Fruit fly (Drosophila melanogaster) whole organism, embryonic: ENCODE data around the gene Mco1.
A peak's percentile ranks its signal among the peaks of the same experiment; 100 is the strongest.

Source experiments
- BtbVII ChIP-seq: fragments of 200-800 bp; sonication (Bioruptor generic); optimal IDR thresholded peaks from 3 replicates; lab custom pipeline; 2017; ENCODE audit warnings: missing biosample characterization, mild to moderate bottlenecking, missing genetic modification characterization
- Bteb2 ChIP-seq: fragments of 200-800 bp; sonication (Bioruptor generic); optimal IDR thresholded peaks from 2 replicates; lab custom pipeline; 2016; ENCODE audit warnings: missing biosample characterization, missing genetic modification characterization
- CG11398 ChIP-seq: fragments of 200-800 bp; sonication (Bioruptor generic); optimal IDR thresholded peaks from 2 replicates; lab custom pipeline; 2016; ENCODE audit warnings: missing biosample characterization, missing genetic modification characterization
- CG12071 ChIP-seq: fragments of 200-800 bp; sonication (Bioruptor generic); optimal IDR thresholded peaks from 3 replicates; lab custom pipeline; 2018; ENCODE audit warnings: missing biosample characterization, mild to moderate bottlenecking, missing genetic modification characterization
- CG16863 ChIP-seq: fragments of 200-800 bp; sonication (Bioruptor generic); optimal IDR thresholded peaks from 3 replicates; lab custom pipeline; 2016; ENCODE audit warnings: missing biosample characterization, missing genetic modification characterization
- CG17186 ChIP-seq: fragments of 200-800 bp; sonication (Bioruptor generic); optimal IDR thresholded peaks from 3 replicates; lab custom pipeline; 2017; ENCODE audit warnings: missing biosample characterization, missing genetic modification reagents, missing genetic modification characterization
- CG17568 ChIP-seq: fragments of 200-800 bp; sonication (Bioruptor generic); optimal IDR thresholded peaks from 2 replicates; lab custom pipeline; 2018; ENCODE audit warnings: missing biosample characterization, mild to moderate bottlenecking, missing genetic modification characterization, moderate library complexity
- CG1832 ChIP-seq: fragments of 200-800 bp; sonication (Bioruptor generic); optimal IDR thresholded peaks from 2 replicates; lab custom pipeline; 2017; ENCODE audit warnings: missing biosample characterization, mild to moderate bottlenecking, missing genetic modification characterization, inconsistent platforms
- CG5245 ChIP-seq: fragments of 200-800 bp; sonication (Bioruptor generic); optimal IDR thresholded peaks from 3 replicates; lab custom pipeline; 2016; ENCODE audit warnings: missing biosample characterization, missing genetic modification characterization
- CG7357 ChIP-seq: fragments of 200-800 bp; sonication (Bioruptor generic); IDR thresholded peaks from 3 replicates; pipeline ENCODE4 v1.3.6; 2022; ENCODE audit warnings: missing biosample characterization, missing genetic modification characterization
- CG7745 ChIP-seq: fragments of 200-800 bp; sonication (Bioruptor generic); optimal IDR thresholded peaks from 2 replicates; lab custom pipeline; 2018; ENCODE audit warnings: missing biosample characterization, mild to moderate bottlenecking, missing genetic modification characterization, moderate library complexity
- Chrac-16 ChIP-seq: fragments of 200-800 bp; sonication (Bioruptor generic); optimal IDR thresholded peaks from 3 replicates; lab custom pipeline; 2016; ENCODE audit warnings: missing biosample characterization, missing genetic modification characterization
- D ChIP-seq, 2 experiments: fragments of 200-800 bp in 1 of 2; fragments of >200 bp in 1 of 2; sonication (Bioruptor generic) in 1 of 2; optimal IDR thresholded peaks; 2 replicates in 1 of 2; 3 replicates in 1 of 2; lab custom pipeline; 2017; ENCODE audit warnings: mild to moderate bottlenecking in 1 of 2, missing biosample characterization in 1 of 2, missing genetic modification characterization in 1 of 2, missing genetic modification reagents in 1 of 2
- Dp ChIP-seq: fragments of 200-800 bp; sonication (Bioruptor generic); optimal IDR thresholded peaks from 2 replicates; lab custom pipeline; 2018; ENCODE audit warnings: missing biosample characterization, mild to moderate bottlenecking, missing genetic modification characterization, moderate library complexity
- Elba2 ChIP-seq: fragments of 200-800 bp; sonication (Bioruptor generic); optimal IDR thresholded peaks from 3 replicates; lab custom pipeline; 2016; ENCODE audit warnings: missing biosample characterization, missing genetic modification characterization
- Lhr ChIP-seq: fragments of 200-800 bp; sonication (Bioruptor generic); optimal IDR thresholded peaks from 3 replicates; lab custom pipeline; 2017; ENCODE audit warnings: mild to moderate bottlenecking, missing biosample characterization, missing genetic modification reagents, missing genetic modification characterization
- Lim3 ChIP-seq: fragments of 200-800 bp; sonication (Bioruptor generic); IDR thresholded peaks from 2 replicates; pipeline ENCODE4 v1.3.6; 2022; ENCODE audit warnings: missing biosample characterization, missing genetic modification characterization
- Lpt ChIP-seq: fragments of >200 bp; optimal IDR thresholded peaks from 2 replicates; lab custom pipeline; 2018; ENCODE audit warnings: missing biosample characterization, missing genetic modification characterization
- MBD-R2 ChIP-seq: fragments of 200-800 bp; sonication (Bioruptor generic); IDR thresholded peaks from 2 replicates; pipeline ENCODE4 v1.3.6; 2022; ENCODE audit warnings: missing biosample characterization, missing genetic modification characterization
- Oli ChIP-seq: fragments of 200-800 bp; sonication (Bioruptor generic); optimal IDR thresholded peaks from 2 replicates; lab custom pipeline; 2018; ENCODE audit warnings: missing biosample characterization, mild to moderate bottlenecking, missing genetic modification characterization, moderate library complexity
- Rfx ChIP-seq: fragments of 200-800 bp; sonication (Bioruptor generic); IDR thresholded peaks from 2 replicates; pipeline ENCODE4 v1.3.6; 2022; ENCODE audit warnings: missing biosample characterization, missing genetic modification characterization
- Rx ChIP-seq: fragments of 200-800 bp; sonication (Bioruptor generic); IDR thresholded peaks from 2 replicates; pipeline ENCODE4 v1.3.6; 2022; ENCODE audit warnings: missing biosample characterization, missing genetic modification characterization
- Sry-δ ChIP-seq: fragments of 200-800 bp; sonication (Bioruptor generic); optimal IDR thresholded peaks from 2 replicates; lab custom pipeline; 2016; ENCODE audit warnings: missing biosample characterization, missing genetic modification characterization
- Stat92E ChIP-seq, 3 experiments: fragments of >200 bp in 2 of 3; fragments of 200-800 bp in 1 of 3; sonication (Bioruptor generic) in 1 of 3; optimal IDR thresholded peaks; 2 replicates each; lab custom pipeline; 2017 to 2019; ENCODE audit warnings: missing biosample characterization in 3 of 3, missing genetic modification characterization in 3 of 3, mild to moderate bottlenecking in 1 of 3, moderate library complexity in 1 of 3
- YL-1 ChIP-seq: fragments of 200-800 bp; sonication (Bioruptor generic); optimal IDR thresholded peaks from 3 replicates; lab custom pipeline; 2017; ENCODE audit warnings: missing biosample characterization, mild to moderate bottlenecking, missing genetic modification characterization
- ash1 ChIP-seq: fragments of 200-800 bp; sonication (Bioruptor generic); optimal IDR thresholded peaks from 2 replicates; lab custom pipeline; 2018; ENCODE audit warnings: missing biosample characterization, mild to moderate bottlenecking, missing genetic modification characterization
- crc ChIP-seq: fragments of 200-800 bp; sonication (Bioruptor generic); optimal IDR thresholded peaks from 2 replicates; lab custom pipeline; 2016; ENCODE audit warnings: missing biosample characterization, missing genetic modification characterization
- dpn ChIP-seq, 2 experiments: fragments of 200-800 bp; sonication (Bioruptor generic); optimal IDR thresholded peaks; 3 replicates each; lab custom pipeline; 2016; ENCODE audit warnings: missing biosample characterization in 2 of 2, missing genetic modification characterization in 2 of 2
- ken ChIP-seq: fragments of 200-800 bp; sonication (Bioruptor generic); IDR thresholded peaks from 3 replicates; pipeline ENCODE4 v1.3.6; 2022; ENCODE audit warnings: missing biosample characterization, missing genetic modification characterization
- knrl ChIP-seq: fragments of 200-800 bp; sonication (Bioruptor generic); IDR thresholded peaks from 3 replicates; pipeline ENCODE4 v1.3.6; 2022; ENCODE audit warnings: missing biosample characterization, missing genetic modification characterization; ENCODE audit not compliant: partially characterized antibody
- lmd ChIP-seq: fragments of 200-800 bp; sonication (Bioruptor generic); IDR thresholded peaks from 2 replicates; pipeline ENCODE4 v1.3.6; 2022; ENCODE audit warnings: missing biosample characterization, missing genetic modification characterization
- nerfin-1 ChIP-seq: fragments of 200-800 bp; sonication (Bioruptor generic); optimal IDR thresholded peaks from 3 replicates; lab custom pipeline; 2019; ENCODE audit warnings: missing biosample characterization, mild to moderate bottlenecking, missing genetic modification characterization, moderate library complexity
- odd ChIP-seq: fragments of 200-800 bp; sonication (Bioruptor generic); optimal IDR thresholded peaks from 2 replicates; lab custom pipeline; 2017; ENCODE audit warnings: missing biosample characterization, mild to moderate bottlenecking, missing genetic modification characterization
- pan ChIP-seq, 4 experiments: fragments of >200 bp in 3 of 4; fragments of 200-800 bp in 1 of 4; sonication (Bioruptor generic) in 1 of 4; optimal IDR thresholded peaks in 3 of 4; IDR thresholded peaks in 1 of 4; 2 replicates each; pipeline versions ENCODE4 v1.3.6 to Lab custom; 2017 to 2022; ENCODE audit warnings: missing biosample characterization in 2 of 4, missing genetic modification characterization in 2 of 4, mixed read lengths in 1 of 4
- pfk ChIP-seq: fragments of 200-800 bp; sonication (Bioruptor generic); optimal IDR thresholded peaks from 2 replicates; lab custom pipeline; 2018; ENCODE audit warnings: missing biosample characterization, mild to moderate bottlenecking, missing genetic modification characterization, moderate library complexity
- prd ChIP-seq, 3 experiments: fragments of >200 bp in 2 of 3; fragments of 200-800 bp in 1 of 3; sonication (Bioruptor generic) in 1 of 3; optimal IDR thresholded peaks in 2 of 3; IDR thresholded peaks in 1 of 3; 2 replicates in 2 of 3; 3 replicates in 1 of 3; pipeline versions ENCODE4 v1.3.6 to Lab custom; 2017 to 2022; ENCODE audit warnings: missing biosample characterization in 1 of 3, missing genetic modification characterization in 1 of 3
- ro ChIP-seq: fragments of 200-800 bp; sonication (Bioruptor generic); IDR thresholded peaks from 2 replicates; pipeline ENCODE4 v1.3.6; 2022; ENCODE audit warnings: missing biosample characterization, missing genetic modification characterization
- slbo ChIP-seq: fragments of 200-800 bp; sonication (Bioruptor generic); IDR thresholded peaks from 2 replicates; pipeline ENCODE4 v1.3.6; 2022; ENCODE audit warnings: missing biosample characterization, missing genetic modification characterization
- stc ChIP-seq: fragments of 200-800 bp; sonication (Bioruptor generic); IDR thresholded peaks from 2 replicates; pipeline ENCODE4 v1.3.6; 2022; ENCODE audit warnings: missing biosample characterization, missing genetic modification characterization
- sug ChIP-seq: fragments of 200-800 bp; optimal IDR thresholded peaks from 2 replicates; lab custom pipeline; 2019; ENCODE audit warnings: missing biosample characterization, mild to moderate bottlenecking, missing genetic modification characterization, moderate library complexity
- wdn ChIP-seq: fragments of 200-800 bp; sonication (Bioruptor generic); IDR thresholded peaks from 2 replicates; pipeline ENCODE4 v1.3.6; 2022; ENCODE audit warnings: missing biosample characterization, missing genetic modification characterization
- wor ChIP-seq: fragments of 200-800 bp; sonication (Bioruptor generic); IDR thresholded peaks from 2 replicates; pipeline ENCODE4 v1.3.6; 2022; ENCODE audit warnings: missing biosample characterization, missing genetic modification characterization

Gene Mco1

DNA sequence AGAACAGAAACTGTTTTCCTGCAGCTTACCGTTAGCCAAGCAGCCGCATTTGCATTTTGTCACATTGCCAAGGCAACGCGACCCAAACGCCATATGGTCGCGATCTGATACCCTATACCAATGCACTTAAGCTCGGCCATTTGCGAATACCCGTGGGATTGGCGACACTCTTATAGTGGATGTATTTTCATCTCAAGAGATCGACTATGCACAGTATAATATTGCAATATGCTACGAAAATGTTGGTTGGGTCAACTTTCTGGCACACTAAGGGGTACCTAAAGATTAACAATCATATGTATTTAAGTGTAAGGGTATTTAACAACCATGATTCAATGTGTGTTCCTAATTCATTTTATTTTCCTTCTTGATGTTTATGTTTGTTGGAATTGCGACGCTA, 21.8 kb downstream of the Mco1 start (continued):
- TF ChIP-seq CG12071 (no peak), sug (tag; lab: Kevin White, UChicago) (no peak), CG7745 (tag; lab: Kevin White, UChicago) (no peak), CG1832 (GFP tag; lab: Kevin White, UChicago) (no peak), prd (optimal IDR thresholded peaks at IDR 0.05; lab: Kevin White, UChicago) (no peak), prd (GFP tag; IDR thresholded peaks at IDR 0.05; lab: Robert Waterston, UW) (0 out of 3 replicates have a peak, but pooled peaks have one; percentile 24), nerfin-1 (tag; lab: Kevin White, UChicago) (peak; percentile 62), D (optimal IDR thresholded peaks at IDR 0.05; lab: Kevin White, UChicago) (no peak), D (GFP tag; optimal IDR thresholded peaks at IDR 0.05; lab: Kevin White, UChicago) (no peak), Dp (GFP tag; lab: Kevin White, UChicago) (no peak), knrl (GFP tag; lab: Robert Waterston, UW) (no peak), wor (GFP tag; lab: Robert Waterston, UW) (no peak), CG7357 (GFP tag; lab: Robert Waterston, UW) (0 out of 3 replicates have a peak, but pooled peaks have one; percentile 7), odd (GFP tag; lab: Kevin White, UChicago) (no peak), CG11398 (no peak), Lhr (GFP tag; lab: Kevin White, UChicago) (no peak), CG17186 (no peak), BtbVII (GFP tag; lab: Kevin White, UChicago) (no peak), ken (GFP tag; lab: Robert Waterston, UW) (no peak), slbo (GFP tag; lab: Robert Waterston, UW) (peak; percentile 51), pfk (GFP tag; lab: Kevin White, UChicago) (no peak), Sry-δ (GFP tag; lab: Kevin White, UChicago) (no peak), YL-1 (no peak), ro (no peak), Elba2 (GFP tag; lab: Kevin White, UChicago) (no peak), dpn (GFP tag; optimal IDR thresholded peaks at IDR 0.05; lab: Kevin White, UChicago) (no peak), pan (optimal IDR thresholded peaks at IDR 0.05; lab: Kevin White, UChicago) (no peak), pan (GFP tag; optimal IDR thresholded peaks at IDR 0.05 in 1 of 2, IDR thresholded peaks at IDR 0.05 in 1 of 2) (no peak), stc (GFP tag; lab: Robert Waterston, UW) (no peak), Chrac-16 (GFP tag; lab: Kevin White, UChicago) (no peak), Oli (tag; lab: Kevin White, UChicago) (no peak), crc (GFP tag; lab: Kevin White, UChicago) (no peak)

DNA sequence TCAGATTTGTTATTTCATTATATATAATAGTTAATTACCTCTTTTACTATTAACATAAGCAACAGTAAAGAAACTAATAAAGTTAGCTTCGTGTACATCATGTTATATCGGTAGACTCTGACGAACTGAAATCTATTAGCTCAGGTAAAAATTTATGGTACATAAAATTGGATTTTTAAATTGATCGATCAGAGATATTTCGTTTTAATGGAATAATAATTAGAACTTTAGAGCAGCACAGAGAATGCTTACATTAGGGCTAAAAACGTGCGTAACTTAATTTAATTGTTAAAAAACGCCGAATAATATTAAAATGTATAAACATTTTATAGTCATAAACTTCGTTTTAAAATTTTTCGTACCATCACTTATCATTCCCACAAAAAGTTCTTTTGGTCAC, 24.3 kb downstream of the Mco1 start, which contains the start of gene CG33723:
Gene CG33723, minus strand, starts transcription at position 101 of the 400 bp plus-strand sequence.
- TF ChIP-seq ash1 = no peak
- TF ChIP-seq lmd = no peak
- TF ChIP-seq CG16863 = no peak
- no peak for TF ChIP-seq MBD-R2 (GFP tag; lab: Robert Waterston, UW)
- TF ChIP-seq CG5245 = no peak
- no peak for TF ChIP-seq Rfx (GFP tag; lab: Robert Waterston, UW)
- TF ChIP-seq sug (tag; lab: Kevin White, UChicago) = no peak
- TF ChIP-seq CG11398 = no peak
- no peak for TF ChIP-seq Lpt (GFP tag; lab: Kevin White, UChicago)
- TF ChIP-seq Bteb2 (GFP tag; lab: Kevin White, UChicago) = no peak
- no peak for TF ChIP-seq Stat92E (GFP tag; optimal IDR thresholded peaks at IDR 0.05; lab: Kevin White, UChicago)
- TF ChIP-seq wdn (GFP tag; lab: Robert Waterston, UW) = no peak
- no peak for TF ChIP-seq Rx (GFP tag; lab: Robert Waterston, UW)
- TF ChIP-seq CG17568 (GFP tag; lab: Kevin White, UChicago) = no peak
- no peak for TF ChIP-seq Lim3 (GFP tag; lab: Robert Waterston, UW)
